Fruit fly (Drosophila melanogaster) S2 (cell line): ENCODE data around the gene CG8236.

Source experiments
- CG8478 ChIP-seq: fragments of >200 bp; optimal IDR thresholded peaks from 2 replicates; lab custom pipeline; 2018
- CTCF ChIP-seq, 2 experiments: fragments of >200 bp; optimal IDR thresholded peaks; 2 replicates each; lab custom pipeline; 2018

dm6 chr3R:8726632-8727031, 42.6 kb upstream of the CG8236 start, which contains the start of gene CG8159:
- TF ChIP-seq CTCF (optimal IDR thresholded peaks at IDR 0.05; lab: Kevin White, UChicago) (no peak), CG8478 (no peak)
